Fruit fly (Drosophila melanogaster) whole organism, embryonic: ENCODE results near the gene CoRest.

Source experiments
- Ada2b ChIP-seq: fragments of 200-800 bp; sonication (Bioruptor generic); IDR thresholded peaks from 2 replicates; pipeline ENCODE4 v1.3.6; 2022; ENCODE audit warnings: missing biosample characterization, missing genetic modification characterization
- Antp ChIP-seq: fragments of 200-800 bp; sonication (Bioruptor generic); optimal IDR thresholded peaks from 3 replicates; lab custom pipeline; 2016; ENCODE audit warnings: missing biosample characterization, missing genetic modification characterization
- Atf6 ChIP-seq: fragments of 200-800 bp; sonication (Bioruptor generic); IDR thresholded peaks from 2 replicates; pipeline ENCODE4 v1.3.6; 2022; ENCODE audit warnings: missing biosample characterization, missing genetic modification characterization
- B-H2 ChIP-seq: fragments of 200-800 bp; sonication (Bioruptor generic); optimal IDR thresholded peaks from 2 replicates; lab custom pipeline; 2018; ENCODE audit warnings: missing biosample characterization, mild to moderate bottlenecking, missing genetic modification characterization
- CG10462 ChIP-seq: fragments of 200-800 bp; sonication (Bioruptor generic); optimal IDR thresholded peaks from 2 replicates; lab custom pipeline; 2016; ENCODE audit warnings: missing biosample characterization, missing genetic modification characterization
- CG11085 ChIP-seq: fragments of 200-800 bp; sonication (Bioruptor generic); IDR thresholded peaks from 2 replicates; pipeline ENCODE4 v1.3.6; 2022; ENCODE audit warnings: missing biosample characterization, missing genetic modification characterization
- CG11560 ChIP-seq: fragments of 200-800 bp; sonication (Bioruptor generic); IDR thresholded peaks from 3 replicates; pipeline ENCODE4 v1.3.6; 2022; ENCODE audit warnings: missing biosample characterization, missing genetic modification characterization
- CG12104 ChIP-seq: fragments of 200-800 bp; sonication (Bioruptor generic); optimal IDR thresholded peaks from 3 replicates; lab custom pipeline; 2016; ENCODE audit warnings: missing biosample characterization, missing genetic modification characterization
- CG12155 ChIP-seq: fragments of 200-800 bp; sonication (Bioruptor generic); optimal IDR thresholded peaks from 3 replicates; lab custom pipeline; 2016; ENCODE audit warnings: missing biosample characterization, missing genetic modification characterization
- CG18011 ChIP-seq: fragments of 200-800 bp; sonication (Bioruptor generic); optimal IDR thresholded peaks from 2 replicates; lab custom pipeline; 2017; ENCODE audit warnings: missing biosample characterization, missing genetic modification characterization, mild to moderate bottlenecking, moderate library complexity, missing genotype
- CG2202 ChIP-seq: fragments of 200-800 bp; sonication (Bioruptor generic); optimal IDR thresholded peaks from 2 replicates; lab custom pipeline; 2018; ENCODE audit warnings: missing biosample characterization, mild to moderate bottlenecking, missing genetic modification characterization
- CG31365 ChIP-seq: fragments of 200-800 bp; sonication (Bioruptor generic); optimal IDR thresholded peaks from 2 replicates; lab custom pipeline; 2018; ENCODE audit warnings: missing biosample characterization, mild to moderate bottlenecking, missing genetic modification characterization
- CG3163 ChIP-seq: fragments of 200-800 bp; sonication (Bioruptor generic); optimal IDR thresholded peaks from 3 replicates; lab custom pipeline; 2016; ENCODE audit warnings: missing biosample characterization, missing genetic modification characterization
- CG32767 ChIP-seq: fragments of 200-800 bp; sonication (Bioruptor generic); IDR thresholded peaks from 2 replicates; pipeline ENCODE4 v1.3.6; 2022; ENCODE audit warnings: missing biosample characterization, missing genetic modification characterization
- CG32772 ChIP-seq: fragments of 200-800 bp; sonication (Bioruptor generic); IDR thresholded peaks from 2 replicates; pipeline ENCODE4 v1.3.6; 2022; ENCODE audit warnings: missing biosample characterization, missing genetic modification characterization
- CG34224 ChIP-seq: fragments of 200-800 bp; sonication (Bioruptor generic); IDR thresholded peaks from 3 replicates; pipeline ENCODE4 v1.3.6; 2022; ENCODE audit warnings: missing biosample characterization, missing genetic modification characterization; ENCODE audit not compliant: partially characterized antibody
- CG5180 ChIP-seq: fragments of 200-800 bp; sonication (Bioruptor generic); optimal IDR thresholded peaks from 3 replicates; lab custom pipeline; 2017; ENCODE audit warnings: missing biosample characterization, missing genetic modification characterization, mild to moderate bottlenecking, moderate library complexity, missing genetic modification reagents
- CG6175 ChIP-seq: fragments of 200-800 bp; sonication (Bioruptor generic); IDR thresholded peaks from 3 replicates; pipeline ENCODE4 v1.3.6; 2022; ENCODE audit warnings: missing biosample characterization, missing genetic modification characterization
- CG7745 ChIP-seq: fragments of 200-800 bp; sonication (Bioruptor generic); optimal IDR thresholded peaks from 2 replicates; lab custom pipeline; 2018; ENCODE audit warnings: missing biosample characterization, mild to moderate bottlenecking, missing genetic modification characterization, moderate library complexity
- CG7963 ChIP-seq: fragments of 200-800 bp; sonication (Bioruptor generic); IDR thresholded peaks from 3 replicates; pipeline ENCODE4 v1.3.6; 2022; ENCODE audit warnings: missing biosample characterization, missing genetic modification characterization; ENCODE audit not compliant: partially characterized antibody
- CG9876 ChIP-seq: fragments of 200-800 bp; sonication (Bioruptor generic); optimal IDR thresholded peaks from 2 replicates; lab custom pipeline; 2016; ENCODE audit warnings: missing biosample characterization, missing genetic modification characterization
- CTCF ChIP-seq: fragments of 200-800 bp; sonication (Bioruptor generic); optimal IDR thresholded peaks from 2 replicates; lab custom pipeline; 2017; ENCODE audit warnings: missing biosample characterization, mild to moderate bottlenecking, missing genetic modification characterization, moderate library complexity
- CoRest ChIP-seq: fragments of 200-800 bp; sonication (Bioruptor generic); optimal IDR thresholded peaks from 3 replicates; lab custom pipeline; 2018; ENCODE audit warnings: missing biosample characterization, mild to moderate bottlenecking, missing genetic modification characterization, moderate library complexity
- CrebB ChIP-seq: fragments of 200-800 bp; sonication (Bioruptor generic); optimal IDR thresholded peaks from 3 replicates; lab custom pipeline; 2018; ENCODE audit warnings: missing biosample characterization, mild to moderate bottlenecking, missing genetic modification characterization
- Eip74EF ChIP-seq, 2 experiments: fragments of 200-800 bp in 1 of 2; fragments of >200 bp in 1 of 2; sonication (Bioruptor generic) in 1 of 2; optimal IDR thresholded peaks; 2 replicates each; lab custom pipeline; 2017 to 2019; ENCODE audit warnings: missing biosample characterization in 2 of 2, missing genetic modification characterization in 2 of 2, mild to moderate bottlenecking in 1 of 2, moderate library complexity in 1 of 2
- HmgD ChIP-seq: fragments of 200-800 bp; sonication (Bioruptor generic); optimal IDR thresholded peaks from 3 replicates; lab custom pipeline; 2016; ENCODE audit warnings: missing biosample characterization, missing genetic modification characterization
- Hr3 ChIP-seq: fragments of 200-800 bp; sonication (Bioruptor generic); optimal IDR thresholded peaks from 3 replicates; lab custom pipeline; 2016; ENCODE audit warnings: missing biosample characterization, missing genetic modification characterization
- Mrtf ChIP-seq: fragments of 200-800 bp; sonication (Bioruptor generic); IDR thresholded peaks from 3 replicates; pipeline ENCODE4 v1.3.6; 2022; ENCODE audit warnings: missing biosample characterization, missing genetic modification characterization
- Myb ChIP-seq: fragments of 200-800 bp; sonication (Bioruptor generic); optimal IDR thresholded peaks from 2 replicates; lab custom pipeline; 2016; ENCODE audit warnings: missing biosample characterization, missing genetic modification characterization
- NFAT ChIP-seq: fragments of 200-800 bp; sonication (Bioruptor generic); IDR thresholded peaks from 2 replicates; pipeline ENCODE4 v1.3.6; 2022; ENCODE audit warnings: missing biosample characterization, missing genetic modification characterization
- Neu2 ChIP-seq: fragments of 200-800 bp; sonication (Bioruptor generic); optimal IDR thresholded peaks from 3 replicates; lab custom pipeline; 2016; ENCODE audit warnings: missing biosample characterization, missing genetic modification characterization, borderline replicate concordance
- Pdp1 ChIP-seq, 2 experiments: fragments of 200-800 bp; sonication (Bioruptor generic); optimal IDR thresholded peaks; 3 replicates each; lab custom pipeline; 2016; ENCODE audit warnings: missing biosample characterization in 2 of 2, missing genetic modification characterization in 2 of 2, mild to moderate bottlenecking in 1 of 2, moderate library complexity in 1 of 2
- Poxn ChIP-seq: fragments of 200-800 bp; sonication (Bioruptor generic); IDR thresholded peaks from 2 replicates; pipeline ENCODE4 v1.3.6; 2022; ENCODE audit warnings: missing biosample characterization, missing genetic modification characterization
- ato ChIP-seq: fragments of 200-800 bp; sonication (Bioruptor generic); IDR thresholded peaks from 2 replicates; pipeline ENCODE4 v1.3.6; 2022; ENCODE audit warnings: missing biosample characterization, missing genetic modification characterization; ENCODE audit not compliant: partially characterized antibody
- btn ChIP-seq: fragments of 200-800 bp; sonication (Bioruptor generic); optimal IDR thresholded peaks from 2 replicates; lab custom pipeline; 2016; ENCODE audit warnings: missing biosample characterization, missing genetic modification characterization
- chm ChIP-seq: fragments of 200-800 bp; sonication (Bioruptor generic); IDR thresholded peaks from 2 replicates; pipeline ENCODE4 v1.3.6; 2022; ENCODE audit warnings: missing biosample characterization, missing genetic modification characterization
- crc ChIP-seq: fragments of 200-800 bp; sonication (Bioruptor generic); optimal IDR thresholded peaks from 2 replicates; lab custom pipeline; 2016; ENCODE audit warnings: missing biosample characterization, missing genetic modification characterization
- croc ChIP-seq: fragments of 200-800 bp; sonication (Bioruptor generic); conservative IDR thresholded peaks from 3 replicates; pipeline ENCODE4 v1.3.6; 2022; ENCODE audit warnings: missing biosample characterization, missing genetic modification characterization
- dimm ChIP-seq: fragments of 200-800 bp; sonication (Bioruptor generic); IDR thresholded peaks from 2 replicates; pipeline ENCODE4 v1.3.6; 2022; ENCODE audit warnings: missing biosample characterization, missing genetic modification characterization
- jing ChIP-seq: fragments of 200-800 bp; sonication (Bioruptor generic); optimal IDR thresholded peaks from 2 replicates; lab custom pipeline; 2018; ENCODE audit warnings: missing biosample characterization, mild to moderate bottlenecking, missing genetic modification characterization
- lola ChIP-seq, 3 experiments: fragments of >200 bp in 2 of 3; fragments of 200-800 bp in 1 of 3; sonication (Bioruptor generic) in 1 of 3; optimal IDR thresholded peaks; 2 replicates each; lab custom pipeline; 2017 to 2019; ENCODE audit warnings: missing biosample characterization in 3 of 3, missing genetic modification characterization in 3 of 3, mild to moderate bottlenecking in 1 of 3, moderate library complexity in 1 of 3
- lov ChIP-seq, 2 experiments: fragments of 200-800 bp in 1 of 2; fragments of >200 bp in 1 of 2; sonication (Bioruptor generic) in 1 of 2; IDR thresholded peaks in 1 of 2; optimal IDR thresholded peaks in 1 of 2; 2 replicates in 1 of 2; 3 replicates in 1 of 2; pipeline versions ENCODE4 v1.3.6 to Lab custom; 2017 to 2022; ENCODE audit warnings: missing biosample characterization in 1 of 2, missing genetic modification characterization in 1 of 2
- org-1 ChIP-seq: fragments of 200-800 bp; sonication (Bioruptor generic); optimal IDR thresholded peaks from 2 replicates; lab custom pipeline; 2017; ENCODE audit warnings: missing biosample characterization, missing genetic modification characterization
- repo ChIP-seq: fragments of 200-800 bp; sonication (Bioruptor generic); optimal IDR thresholded peaks from 2 replicates; lab custom pipeline; 2016; ENCODE audit warnings: missing biosample characterization, missing genetic modification characterization
- rib ChIP-seq: fragments of 200-800 bp; sonication (Bioruptor generic); IDR thresholded peaks from 2 replicates; pipeline ENCODE4 v1.3.6; 2022; ENCODE audit warnings: missing biosample characterization, missing genetic modification characterization
- schlank ChIP-seq: fragments of 200-800 bp; sonication (Bioruptor generic); optimal IDR thresholded peaks from 2 replicates; lab custom pipeline; 2018; ENCODE audit warnings: missing biosample characterization, mild to moderate bottlenecking, missing genetic modification characterization
- seq ChIP-seq: fragments of 200-800 bp; sonication (Bioruptor generic); IDR thresholded peaks from 2 replicates; pipeline ENCODE4 v1.3.6; 2022; ENCODE audit warnings: missing biosample characterization, missing genetic modification characterization
- sisA ChIP-seq: fragments of 200-800 bp; sonication (Bioruptor generic); IDR thresholded peaks from 2 replicates; pipeline ENCODE4 v1.3.6; 2022; ENCODE audit warnings: missing biosample characterization, missing genetic modification characterization
- tgo ChIP-seq: fragments of 200-800 bp; sonication (Bioruptor generic); IDR thresholded peaks from 3 replicates; pipeline ENCODE4 v1.3.6; 2022; ENCODE audit warnings: missing biosample characterization, missing genetic modification characterization
- z ChIP-seq: fragments of 200-800 bp; sonication (Bioruptor generic); IDR thresholded peaks from 3 replicates; pipeline ENCODE4 v1.3.6; 2022; ENCODE audit warnings: missing biosample characterization, missing genetic modification characterization

Gene CoRest

DNA sequence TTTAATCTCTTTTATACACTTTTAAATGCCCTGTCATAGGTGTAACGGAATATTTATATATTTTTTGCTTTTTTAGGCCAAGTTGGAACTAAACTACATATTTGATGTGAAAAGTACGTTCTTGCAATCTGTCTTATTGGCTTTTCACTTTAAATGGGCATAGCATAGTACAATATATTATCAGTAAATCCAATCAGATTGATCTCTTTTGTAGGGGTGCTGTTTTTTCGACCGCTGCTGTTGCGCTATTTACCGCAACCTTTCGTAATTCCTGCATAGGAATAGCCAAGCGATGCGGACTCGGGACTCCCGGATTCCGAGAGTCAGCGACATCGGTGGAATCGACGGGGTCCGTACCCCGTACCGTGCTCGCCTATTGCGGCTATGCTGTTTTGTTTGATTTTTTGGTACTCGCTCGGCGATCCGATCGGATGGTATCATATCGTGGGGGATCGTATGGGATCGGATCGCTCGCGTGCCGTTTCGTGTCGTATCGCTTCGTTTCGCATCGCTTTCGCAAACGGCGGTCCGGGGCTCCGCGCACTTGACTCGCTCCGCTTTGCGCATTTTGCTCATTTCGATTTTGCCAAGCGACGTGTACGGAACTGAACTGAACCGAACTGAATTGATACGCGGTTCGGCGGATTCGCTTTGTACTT lies 23.8 kb upstream of the CoRest start (continued):
- no peak for TF ChIP-seq ato
- TF ChIP-seq repo: no peak
- no peak for TF ChIP-seq CG32767 (GFP tag; lab: Robert Waterston, UW)
- TF ChIP-seq CG7745 (tag; lab: Kevin White, UChicago): no peak
- no peak for TF ChIP-seq Mrtf (GFP tag; lab: Robert Waterston, UW)
- no peak for TF ChIP-seq CG3163 (GFP tag; lab: Kevin White, UChicago)
- TF ChIP-seq seq: no peak
- no peak for TF ChIP-seq CrebB (tag; lab: Kevin White, UChicago)
- no peak for TF ChIP-seq CG7963 (GFP tag; lab: Robert Waterston, UW)
- TF ChIP-seq Ada2b: no peak; the same call in 1 of the 2 replicates
- TF ChIP-seq CG12104 (GFP tag; lab: Kevin White, UChicago): no peak
- TF ChIP-seq B-H2: peak; percentile 27
- no peak for TF ChIP-seq dimm
- TF ChIP-seq CG10462: no peak
- peak; percentile 61 for TF ChIP-seq CG12155
- TF ChIP-seq CoRest (tag; lab: Kevin White, UChicago): no peak
- peak; percentile 58 for TF ChIP-seq NFAT (GFP tag; lab: Robert Waterston, UW)
- TF ChIP-seq crc: no peak
- no peak for TF ChIP-seq croc
- peak; percentile 85 for TF ChIP-seq rib
- no peak; the same call in 1 of the 2 replicates for TF ChIP-seq chm
- no peak for TF ChIP-seq Hr3 (GFP tag; lab: Kevin White, UChicago)
- no peak for TF ChIP-seq tgo
- TF ChIP-seq Eip74EF (GFP tag; optimal IDR thresholded peaks at IDR 0.05; lab: Kevin White, UChicago): no peak
- no peak for TF ChIP-seq CG2202 (tag; lab: Kevin White, UChicago)
- no peak for TF ChIP-seq Pdp1 (GFP tag; optimal IDR thresholded peaks at IDR 0.05; lab: Kevin White, UChicago)
- TF ChIP-seq CG31365 (tag; lab: Kevin White, UChicago): no peak
- TF ChIP-seq btn (GFP tag; lab: Kevin White, UChicago): no peak
- no peak for TF ChIP-seq CG11560 (tag; lab: Robert Waterston, UW)
- no peak for TF ChIP-seq CG5180 (GFP tag; lab: Kevin White, UChicago)
- no peak for TF ChIP-seq Myb (GFP tag; lab: Kevin White, UChicago)
- no peak for TF ChIP-seq CTCF (GFP tag; lab: Kevin White, UChicago)
- TF ChIP-seq HmgD (GFP tag; lab: Kevin White, UChicago): no peak
- TF ChIP-seq CG32772 (GFP tag; lab: Robert Waterston, UW): no peak
- no peak for TF ChIP-seq CG9876 (GFP tag; lab: Kevin White, UChicago)
- TF ChIP-seq jing (GFP tag; lab: Kevin White, UChicago): no peak
- TF ChIP-seq Antp (GFP tag; lab: Kevin White, UChicago): no peak
- TF ChIP-seq Atf6 (GFP tag; lab: Robert Waterston, UW): peak; percentile 52; the same call in 1 of the 2 replicates
- TF ChIP-seq CG34224: 0 out of 3 replicates have a peak, but pooled peaks have one; percentile 9
- TF ChIP-seq org-1 (GFP tag; lab: Kevin White, UChicago): no peak
- TF ChIP-seq CG18011: no peak
- TF ChIP-seq schlank (tag; lab: Kevin White, UChicago): no peak
- no peak for TF ChIP-seq CG11085 (GFP tag; lab: Robert Waterston, UW)
- TF ChIP-seq z (GFP tag; lab: Robert Waterston, UW): no peak
- TF ChIP-seq lola (GFP tag; optimal IDR thresholded peaks at IDR 0.05; lab: Kevin White, UChicago): no peak
- no peak for TF ChIP-seq CG6175 (GFP tag; lab: Robert Waterston, UW)
- TF ChIP-seq Poxn (GFP tag; lab: Robert Waterston, UW): no peak
- TF ChIP-seq sisA: no peak
- TF ChIP-seq lov (optimal IDR thresholded peaks at IDR 0.05; lab: Kevin White, UChicago): no peak
- TF ChIP-seq lov (GFP tag; IDR thresholded peaks at IDR 0.05; lab: Robert Waterston, UW): no peak
- no peak for TF ChIP-seq Neu2 (GFP tag; lab: Kevin White, UChicago)
